Worm (Caenorhabditis elegans) whole organism, L4 larva: Measurements from ENCODE around the gene K04G11.1.

ENCODE experiments used
- F37D6.2 ChIP-seq: sonication (generic microtip); optimal IDR thresholded peaks from 2 replicates; lab custom pipeline; 2016; ENCODE audit warnings: mild to moderate bottlenecking, missing genetic modification characterization, missing compliant biosample characterization
- R02D3.7 ChIP-seq: fragments of 150-350 bp; sonication (generic microtip); optimal IDR thresholded peaks from 3 replicates; lab custom pipeline; 2014; ENCODE audit warnings: missing biosample characterization, missing genetic modification characterization
- Y48G9A.11 ChIP-seq: fragments of 200-800 bp; sonication (Bioruptor generic); IDR thresholded peaks from 2 replicates; pipeline ENCODE4 v1.3.6; 2022; ENCODE audit warnings: missing genetic modification reagents, missing genetic modification characterization, missing compliant biosample characterization
- Y5F2A.4 ChIP-seq: fragments of 200-800 bp; sonication (Bioruptor generic); optimal IDR thresholded peaks from 2 replicates; lab custom pipeline; 2018; ENCODE audit warnings: mild to moderate bottlenecking, missing genetic modification characterization, missing compliant biosample characterization
- Y75B8A.6 ChIP-seq: fragments of 200-800 bp; sonication (Bioruptor generic); IDR thresholded peaks from 2 replicates; pipeline ENCODE4 v1.3.6; 2022; ENCODE audit warnings: missing genetic modification reagents, missing genetic modification characterization, missing compliant biosample characterization
- ZK546.5 ChIP-seq, 2 experiments: sonication (generic microtip); optimal IDR thresholded peaks; 2 replicates each; lab custom pipeline; 2017; ENCODE audit warnings: missing biosample characterization in 2 of 2, missing genetic modification characterization in 2 of 2
- aha-1 ChIP-seq: fragments of 150-350 bp; peaks from one replicate; lab custom pipeline; 2014; ENCODE audit warnings: missing biosample characterization, missing genetic modification characterization
- ceh-28 ChIP-seq: fragments of 150-350 bp; optimal IDR thresholded peaks from 2 replicates; lab custom pipeline; 2014; ENCODE audit warnings: missing biosample characterization, missing genetic modification reagents, missing genetic modification characterization
- ceh-82 ChIP-seq: sonication (generic microtip); optimal IDR thresholded peaks from 2 replicates; lab custom pipeline; 2017; ENCODE audit warnings: missing biosample characterization, missing genetic modification characterization
- ctbp-1 ChIP-seq: fragments of 200-800 bp; sonication (Bioruptor generic); IDR thresholded peaks from 2 replicates; pipeline ENCODE4 v1.3.6; 2022; ENCODE audit warnings: missing genetic modification reagents, missing genetic modification characterization, missing compliant biosample characterization
- daf-12 ChIP-seq: fragments of 150-350 bp; optimal IDR thresholded peaks from 2 replicates; lab custom pipeline; 2014; ENCODE audit warnings: missing biosample characterization, missing genetic modification reagents, missing genetic modification characterization
- daf-19 ChIP-seq: fragments of 200-800 bp; sonication (Bioruptor generic); conservative IDR thresholded peaks from 2 replicates; pipeline ENCODE4 v1.3.6; 2022; ENCODE audit warnings: missing genetic modification characterization, missing compliant biosample characterization
- daf-8 ChIP-seq: fragments of 200-800 bp; sonication (Bioruptor generic); IDR thresholded peaks from 2 replicates; pipeline ENCODE4 v1.3.6; 2022; ENCODE audit warnings: missing genetic modification characterization, missing compliant biosample characterization
- dmd-8 ChIP-seq: fragments of 200-800 bp; sonication (Bioruptor generic); IDR thresholded peaks from 2 replicates; pipeline ENCODE4 v1.3.6; 2022; ENCODE audit warnings: missing genetic modification characterization, missing compliant biosample characterization
- dpl-1 ChIP-seq: fragments of 150-350 bp; optimal IDR thresholded peaks from 2 replicates; lab custom pipeline; 2014; ENCODE audit warnings: missing biosample characterization, missing genetic modification reagents, missing genetic modification characterization
- dve-1 ChIP-seq: sonication (generic microtip); optimal IDR thresholded peaks from 2 replicates; lab custom pipeline; 2017; ENCODE audit warnings: antibody characterized with exemption, mild to moderate bottlenecking, missing genetic modification characterization, missing compliant biosample characterization; ENCODE audit not compliant: insufficient read depth
- fkh-10 ChIP-seq: fragments of 150-350 bp; optimal IDR thresholded peaks from 2 replicates; lab custom pipeline; 2014; ENCODE audit warnings: missing biosample characterization, missing genetic modification reagents, missing genetic modification characterization
- gei-8 ChIP-seq: fragments of 200-800 bp; sonication (Bioruptor generic); optimal IDR thresholded peaks from 2 replicates; lab custom pipeline; 2018; ENCODE audit warnings: mild to moderate bottlenecking, missing genetic modification characterization, missing compliant biosample characterization
- hif-1 ChIP-seq, 2 experiments: sonication (generic microtip); optimal IDR thresholded peaks; 2 replicates each; lab custom pipeline; 2016 to 2017; ENCODE audit warnings: missing compliant biosample characterization in 2 of 2, missing genetic modification characterization in 2 of 2, missing genetic modification reagents in 2 of 2, missing genotype in 2 of 2, mild to moderate bottlenecking in 1 of 2
- hlh-11 ChIP-seq: fragments of 200-800 bp; sonication (Bioruptor generic); optimal IDR thresholded peaks from 2 replicates; lab custom pipeline; 2018; ENCODE audit warnings: mild to moderate bottlenecking, missing genetic modification characterization, missing compliant biosample characterization
- hlh-30 ChIP-seq: sonication (generic microtip); optimal IDR thresholded peaks from 2 replicates; lab custom pipeline; 2017; ENCODE audit warnings: antibody characterized with exemption, mild to moderate bottlenecking, missing genetic modification characterization, missing compliant biosample characterization; ENCODE audit not compliant: insufficient read depth
- lin-38 ChIP-seq: fragments of 200-800 bp; sonication (Bioruptor generic); IDR thresholded peaks from 2 replicates; pipeline ENCODE4 v1.3.6; 2022; ENCODE audit warnings: missing genetic modification reagents, missing genetic modification characterization, missing compliant biosample characterization
- mdl-1 ChIP-seq, 2 experiments: fragments of 150-350 bp in 1 of 2; sonication (generic microtip) in 1 of 2; optimal IDR thresholded peaks; 2 replicates each; lab custom pipeline; 2014 to 2017; ENCODE audit warnings: missing biosample characterization in 2 of 2, missing genetic modification characterization in 2 of 2
- mep-1 ChIP-seq: fragments of 150-350 bp; sonication (generic microtip); optimal IDR thresholded peaks from 3 replicates; lab custom pipeline; 2014; ENCODE audit warnings: missing biosample characterization, missing genetic modification characterization
- mxl-2 ChIP-seq: fragments of 200-800 bp; sonication (Bioruptor generic); conservative IDR thresholded peaks from 2 replicates; pipeline ENCODE4 v1.3.6; 2022; ENCODE audit warnings: missing genetic modification reagents, missing genetic modification characterization, missing compliant biosample characterization
- mxl-3 ChIP-seq: fragments of 200-800 bp; sonication (Bioruptor generic); optimal IDR thresholded peaks from 2 replicates; lab custom pipeline; 2018; ENCODE audit warnings: mild to moderate bottlenecking, missing genetic modification characterization, missing compliant biosample characterization
- nhr-102 ChIP-seq: sonication (generic microtip); optimal IDR thresholded peaks from 2 replicates; lab custom pipeline; 2016; ENCODE audit warnings: mild to moderate bottlenecking, missing genetic modification characterization, moderate library complexity, missing compliant biosample characterization
- nhr-11 ChIP-seq: fragments of 150-350 bp; optimal IDR thresholded peaks from 2 replicates; lab custom pipeline; 2014; ENCODE audit warnings: missing biosample characterization, missing genetic modification characterization
- nhr-237 ChIP-seq: sonication (generic microtip); optimal IDR thresholded peaks from 2 replicates; lab custom pipeline; 2017; ENCODE audit warnings: missing biosample characterization, missing genetic modification characterization
- nhr-28 ChIP-seq: fragments of 150-350 bp; optimal IDR thresholded peaks from 2 replicates; lab custom pipeline; 2014; ENCODE audit warnings: missing biosample characterization, missing genetic modification characterization
- nhr-41 ChIP-seq: fragments of 200-800 bp; sonication (Bioruptor generic); IDR thresholded peaks from 2 replicates; pipeline ENCODE4 v1.3.6; 2022; ENCODE audit warnings: missing genetic modification reagents, missing genetic modification characterization, missing compliant biosample characterization
- nhr-6 ChIP-seq: fragments of 150-350 bp; optimal IDR thresholded peaks from 2 replicates; lab custom pipeline; 2014; ENCODE audit warnings: missing biosample characterization, missing genetic modification characterization
- pha-4 ChIP-seq, 2 experiments: fragments of 150-350 bp in 1 of 2; fragments of 200-800 bp in 1 of 2; sonication (Bioruptor generic) in 1 of 2; IDR thresholded peaks in 1 of 2; optimal IDR thresholded peaks in 1 of 2; 2 replicates each; pipeline versions ENCODE4 v1.3.6 to Lab custom; 2014 to 2022; ENCODE audit warnings: missing genetic modification characterization in 2 of 2, missing genetic modification reagents in 2 of 2, missing biosample characterization in 1 of 2, missing compliant biosample characterization in 1 of 2
- pqm-1 ChIP-seq: sonication (generic microtip); optimal IDR thresholded peaks from 2 replicates; lab custom pipeline; 2017; ENCODE audit warnings: missing biosample characterization, missing genetic modification characterization
- set-16 ChIP-seq: fragments of 200-800 bp; sonication (Bioruptor generic); IDR thresholded peaks from 2 replicates; pipeline ENCODE4 v1.3.6; 2022; ENCODE audit warnings: missing genetic modification reagents, missing genetic modification characterization, missing compliant biosample characterization
- snpc-4 ChIP-seq: fragments of 150-350 bp; optimal IDR thresholded peaks from 2 replicates; lab custom pipeline; 2014; ENCODE audit warnings: missing biosample characterization, missing genetic modification characterization
- tra-1 ChIP-seq: fragments of 200-800 bp; sonication (Bioruptor generic); IDR thresholded peaks from 2 replicates; pipeline ENCODE4 v1.3.6; 2022; ENCODE audit warnings: missing genetic modification reagents, missing genetic modification characterization, missing compliant biosample characterization
- unc-62 ChIP-seq, 3 experiments: fragments of 150-350 bp in 1 of 3; sonication (generic microtip); optimal IDR thresholded peaks in 2 of 3; peaks in 1 of 3; 1 replicate in 1 of 3; 2 replicates in 2 of 3; lab custom pipeline; 2014 to 2017; ENCODE audit warnings: missing biosample characterization in 3 of 3, missing genetic modification characterization in 3 of 3, missing genetic modification reagents in 3 of 3, missing genotype in 1 of 3
- vab-7 ChIP-seq: fragments of 200-800 bp; sonication (Bioruptor generic); IDR thresholded peaks from 2 replicates; pipeline ENCODE4 v1.3.6; 2022; ENCODE audit warnings: missing genetic modification reagents, missing genetic modification characterization, missing compliant biosample characterization
- zfp-2 ChIP-seq: sonication (generic microtip); optimal IDR thresholded peaks from 2 replicates; lab custom pipeline; 2016; ENCODE audit warnings: mild to moderate bottlenecking, missing genetic modification characterization, missing compliant biosample characterization
- zip-2 ChIP-seq: fragments of 150-350 bp; optimal IDR thresholded peaks from 2 replicates; lab custom pipeline; 2014; ENCODE audit warnings: missing biosample characterization, missing genetic modification characterization

The K04G11.1 gene

DNA sequence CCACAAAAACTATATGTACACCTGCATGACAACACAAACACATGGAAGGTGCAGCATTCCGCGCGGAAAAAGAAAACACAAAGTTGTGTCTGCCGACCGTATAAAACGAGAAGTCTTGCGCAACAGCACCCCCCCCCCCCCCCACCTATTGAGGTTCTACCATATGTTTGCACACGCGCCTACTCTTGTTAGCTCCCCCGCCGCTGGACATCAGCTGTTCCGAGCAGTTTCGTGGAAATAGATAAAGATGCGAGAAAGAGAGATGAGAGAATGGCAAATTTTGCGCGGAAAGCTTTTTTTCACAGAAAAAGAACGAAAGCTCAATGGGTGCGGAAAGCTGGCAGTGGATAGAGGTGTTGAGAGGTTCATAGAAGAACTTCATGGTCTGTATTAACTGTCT lies 301 bp downstream of the K04G11.1 start:
- TF ChIP-seq set-16 (GFP tag; lab: Robert Waterston, UW): peak; percentile 22; the same call in 1 of the 2 replicates
- TF ChIP-seq hlh-11: peak; percentile 22
- TF ChIP-seq dmd-8 (GFP tag; lab: Robert Waterston, UW): no peak
- no peak for TF ChIP-seq ceh-82 (tag; lab: Kevin White, UChicago)

DNA sequence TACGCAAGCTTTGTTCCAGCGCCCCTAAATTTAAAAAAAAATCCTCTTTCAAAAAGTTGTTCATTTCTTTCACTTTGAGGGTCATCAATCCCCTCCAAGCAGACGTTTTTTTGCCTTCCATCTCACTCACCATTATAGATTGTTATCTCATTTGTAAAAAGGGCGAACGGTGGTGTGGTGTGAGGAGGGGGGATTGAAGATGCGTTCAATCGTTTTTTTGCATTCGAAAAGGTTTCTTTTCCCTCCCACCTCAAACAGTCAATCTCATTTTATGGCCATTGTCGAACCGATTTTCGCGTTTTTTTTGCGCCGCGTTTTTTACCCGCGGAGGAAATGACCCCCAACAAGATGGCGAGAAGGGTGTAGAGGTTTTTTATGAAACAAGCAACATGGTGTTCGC lies 3.6 kb downstream of the K04G11.1 start:
- TF ChIP-seq gei-8 (GFP tag; lab: Kevin White, UChicago): no peak
- TF ChIP-seq unc-62 (GFP tag; optimal IDR thresholded peaks at IDR 0.05 in 1 of 2; lab: Kevin White, UChicago): peak in 1 of 2 experiments; percentile 84
- TF ChIP-seq unc-62 (tag; optimal IDR thresholded peaks at IDR 0.05; lab: Kevin White, UChicago): no peak

DNA sequence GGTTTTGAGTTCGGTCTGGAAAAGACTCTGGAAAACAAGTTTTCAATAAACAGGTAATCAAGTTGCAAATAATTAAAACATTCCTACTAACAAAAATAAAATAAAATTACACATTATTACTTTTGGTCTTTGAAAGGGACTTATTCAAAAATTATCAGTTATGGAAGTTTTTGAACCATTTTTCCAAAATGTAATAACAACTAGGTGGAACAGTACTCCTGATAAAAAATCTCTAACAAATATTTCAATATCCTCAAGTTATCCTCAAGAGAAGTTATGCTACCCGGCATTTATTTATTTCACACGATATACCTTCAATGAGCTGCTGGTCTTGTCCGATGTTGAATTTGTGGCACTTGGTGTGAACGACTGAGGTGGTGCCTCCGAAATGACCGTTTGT lies 4.4 kb downstream of the K04G11.1 start:
- no peak for TF ChIP-seq nhr-102 (tag; lab: Kevin White, UChicago)
- TF ChIP-seq unc-62 (GFP tag; optimal IDR thresholded peaks at IDR 0.05 in 1 of 2; lab: Kevin White, UChicago): peak in 1 of 2 experiments; percentile 54
- TF ChIP-seq unc-62 (tag; optimal IDR thresholded peaks at IDR 0.05; lab: Kevin White, UChicago): no peak

DNA sequence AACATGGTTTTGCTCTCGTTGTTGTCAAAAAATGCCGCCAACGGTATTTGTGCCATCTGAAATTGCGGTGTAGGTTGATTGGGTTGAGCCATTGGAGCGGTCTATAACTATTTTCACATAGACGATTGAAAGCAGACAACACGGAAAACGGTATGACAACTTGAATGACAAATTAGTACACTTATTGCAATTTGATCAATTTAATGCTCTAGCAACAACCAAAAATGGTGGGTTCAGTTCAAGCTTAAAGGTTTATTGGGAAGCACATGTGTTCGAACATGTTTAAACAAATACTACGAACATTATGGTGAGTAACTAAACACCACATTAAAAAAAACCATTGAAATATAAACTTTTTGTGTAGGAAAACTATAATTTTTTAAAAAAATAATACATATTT lies 5.1 kb downstream of the K04G11.1 start, which contains the start of gene sel-7:
TSS of gene sel-7 (minus strand) at position 101 of the 400 bp plus-strand sequence.
- TF ChIP-seq Y48G9A.11 (GFP tag; lab: Robert Waterston, UW) (no peak), daf-19 (GFP tag; lab: Robert Waterston, UW) (no peak), R02D3.7 (tag; lab: Kevin White, UChicago) (no peak), mxl-2 (no peak), dmd-8 (GFP tag; lab: Robert Waterston, UW) (no peak), mxl-3 (no peak), nhr-237 (no peak), vab-7 (no peak), nhr-28 (tag; lab: Kevin White, UChicago) (no peak), aha-1 (tag; lab: Kevin White, UChicago) (no peak), fkh-10 (GFP tag; lab: Kevin White, UChicago) (no peak), Y5F2A.4 (no peak), nhr-102 (tag; lab: Kevin White, UChicago) (no peak), mdl-1 (tag; optimal IDR thresholded peaks at IDR 0.05; lab: Kevin White, UChicago) (no peak), daf-12 (tag; lab: Kevin White, UChicago) (no peak), pqm-1 (no peak), dpl-1 (no peak)

DNA sequence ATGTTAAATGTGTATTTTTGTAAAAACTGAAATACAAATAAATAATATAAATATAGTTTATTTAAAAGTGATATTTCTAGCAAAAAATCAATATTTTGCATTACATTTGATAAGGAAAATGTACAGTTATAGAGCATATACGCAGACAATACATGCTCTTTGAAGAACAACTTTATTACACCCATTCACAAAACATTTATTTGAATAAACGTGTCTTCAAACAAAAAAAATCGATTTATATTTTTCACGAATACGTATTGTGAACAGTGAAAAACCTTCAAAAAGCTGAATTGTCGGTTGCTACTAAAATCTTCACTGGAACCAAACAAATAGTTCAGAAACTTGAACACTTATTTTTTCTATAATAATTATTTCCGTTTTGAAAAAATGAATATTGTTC lies 12.3 kb downstream of the K04G11.1 start, which contains the start of gene K04G11.3:
TSS of gene K04G11.3 (minus strand) at position 101 of the 400 bp plus-strand sequence.
- no peak for TF ChIP-seq zfp-2 (tag; lab: Kevin White, UChicago)
- no peak for TF ChIP-seq nhr-41 (GFP tag; lab: Robert Waterston, UW)
- no peak for TF ChIP-seq vab-7
- no peak for TF ChIP-seq ZK546.5 (tag; optimal IDR thresholded peaks at IDR 0.05; lab: Kevin White, UChicago)
- TF ChIP-seq lin-38: no peak
- TF ChIP-seq daf-19 (GFP tag; lab: Robert Waterston, UW): no peak
- no peak for TF ChIP-seq nhr-6
- TF ChIP-seq tra-1 (GFP tag; lab: Robert Waterston, UW): no peak
- TF ChIP-seq, all 104 proteins: peak for 0

DNA sequence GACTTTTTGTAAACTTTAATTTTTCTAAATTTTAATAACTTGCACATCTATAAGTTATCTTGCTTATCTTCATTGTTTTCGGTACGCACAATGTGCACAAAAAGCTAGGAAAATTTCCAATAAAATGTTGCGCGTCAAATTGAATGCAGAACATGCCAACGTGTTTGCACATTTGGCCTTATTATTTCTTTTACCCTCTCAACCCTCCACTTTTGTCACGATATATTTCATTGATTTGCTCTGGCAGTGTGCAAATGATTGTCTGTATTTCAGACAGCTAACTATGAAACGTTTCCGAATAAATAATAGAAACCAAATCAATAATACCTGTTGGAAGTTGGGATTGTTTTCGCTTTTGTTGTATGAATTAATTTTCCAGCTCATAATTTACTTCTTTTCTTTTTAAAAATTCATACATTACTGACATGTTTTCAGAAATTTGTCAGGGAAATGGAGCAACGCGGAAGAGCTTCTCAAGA lies 14.4 kb downstream of the K04G11.1 start, which contains the start of gene wdr-5.2:
TSS of gene wdr-5.2 (plus strand) at position 429 of the 479 bp plus-strand sequence.
- TF ChIP-seq nhr-41 (GFP tag; lab: Robert Waterston, UW): no peak
- TF ChIP-seq mdl-1 (tag; optimal IDR thresholded peaks at IDR 0.05; lab: Kevin White, UChicago): no peak
- TF ChIP-seq dve-1: peak; percentile 32
- TF ChIP-seq hif-1 (tag; optimal IDR thresholded peaks at IDR 0.05; lab: Kevin White, UChicago): no peak
- TF ChIP-seq snpc-4 (tag; lab: Kevin White, UChicago): no peak
- TF ChIP-seq mep-1 (tag; lab: Kevin White, UChicago): peak; percentile 54
- no peak for TF ChIP-seq pha-4 (GFP tag; IDR thresholded peaks at IDR 0.05; lab: Robert Waterston, UW)
- no peak for TF ChIP-seq pha-4 (tag; optimal IDR thresholded peaks at IDR 0.05; lab: Kevin White, UChicago)
- no peak for TF ChIP-seq ctbp-1
- TF ChIP-seq ceh-28 (tag; lab: Kevin White, UChicago): no peak
- TF ChIP-seq Y75B8A.6 (GFP tag; lab: Robert Waterston, UW): no peak
- no peak for TF ChIP-seq nhr-11 (tag; lab: Kevin White, UChicago)
- TF ChIP-seq F37D6.2 (tag; lab: Kevin White, UChicago): no peak
- TF ChIP-seq zip-2 (tag; lab: Kevin White, UChicago): no peak
- no peak for TF ChIP-seq unc-62 (GFP tag; optimal IDR thresholded peaks at IDR 0.05 in 1 of 2; lab: Kevin White, UChicago)
- no peak for TF ChIP-seq unc-62 (tag; optimal IDR thresholded peaks at IDR 0.05; lab: Kevin White, UChicago)
- TF ChIP-seq hlh-30 (tag; lab: Kevin White, UChicago): peak; percentile 46
- no peak for TF ChIP-seq daf-19 (GFP tag; lab: Robert Waterston, UW)
- TF ChIP-seq daf-8 (GFP tag; lab: Robert Waterston, UW): no peak
